Fruit fly (Drosophila melanogaster): ENCODE measurements around the gene CG31249.

dm6 chr3R:17680268-17680638, 6.6 kb downstream of the CG31249 start:
- TF ChIP-seq pdm3 (GFP tag; optimal IDR thresholded peaks at IDR 0.05) (no peak), CG8319 (GFP tag; optimal IDR thresholded peaks at IDR 0.05) (no peak), CG6854 (GFP tag; optimal IDR thresholded peaks at IDR 0.05) (no peak), dac (GFP tag; optimal IDR thresholded peaks at IDR 0.05) (no peak), vri (GFP tag; optimal IDR thresholded peaks at IDR 0.05) (no peak), CG9139 (GFP tag; optimal IDR thresholded peaks at IDR 0.05) (no peak), Blimp-1 (GFP tag; optimal IDR thresholded peaks at IDR 0.05) (peak; percentile 11), achi (GFP tag; optimal IDR thresholded peaks at IDR 0.05) (no peak), cyc (GFP tag; optimal IDR thresholded peaks at IDR 0.05) (no peak)
